Worm (Caenorhabditis elegans) whole organism, late embryonic: ENCODE measurements around the gene srh-112.

Experiments used
- ahr-1 ChIP-seq: sonication (generic microtip); optimal IDR thresholded peaks from 2 replicates; lab custom pipeline; 2016; ENCODE audit warnings: missing genetic modification characterization, missing compliant biosample characterization
- ama-1 ChIP-seq: fragments of 150-350 bp; optimal IDR thresholded peaks from 2 replicates; lab custom pipeline; 2014
- ceh-18 ChIP-seq: sonication (generic microtip); optimal IDR thresholded peaks from 2 replicates; lab custom pipeline; 2016; ENCODE audit warnings: missing genetic modification characterization, missing compliant biosample characterization
- ceh-31 ChIP-seq: sonication (generic microtip); optimal IDR thresholded peaks from 2 replicates; lab custom pipeline; 2016; ENCODE audit warnings: missing genetic modification characterization, missing compliant biosample characterization
- elt-4 ChIP-seq: sonication (generic microtip); optimal IDR thresholded peaks from 2 replicates; lab custom pipeline; 2016; ENCODE audit warnings: missing genetic modification characterization, missing compliant biosample characterization
- ets-4 ChIP-seq: sonication (generic microtip); optimal IDR thresholded peaks from 2 replicates; lab custom pipeline; 2016; ENCODE audit warnings: missing genetic modification characterization, missing compliant biosample characterization
- eyg-1 ChIP-seq: sonication (generic microtip); optimal IDR thresholded peaks from 2 replicates; lab custom pipeline; 2016; ENCODE audit warnings: missing genotype, missing genetic modification characterization, missing compliant biosample characterization
- fax-1 ChIP-seq: sonication (generic microtip); optimal IDR thresholded peaks from 2 replicates; lab custom pipeline; 2016; ENCODE audit warnings: missing genotype, missing genetic modification characterization, missing compliant biosample characterization
- pros-1 ChIP-seq: fragments of 150-350 bp; optimal IDR thresholded peaks from 2 replicates; lab custom pipeline; 2014; ENCODE audit warnings: missing biosample characterization, missing genetic modification reagents, missing genetic modification characterization
- tbx-2 ChIP-seq: sonication (generic microtip); optimal IDR thresholded peaks from 2 replicates; lab custom pipeline; 2016; ENCODE audit warnings: missing genetic modification characterization, missing compliant biosample characterization
- zip-5 ChIP-seq: sonication (generic microtip); optimal IDR thresholded peaks from 2 replicates; lab custom pipeline; 2016; ENCODE audit warnings: missing genetic modification characterization, missing compliant biosample characterization
- ztf-16 ChIP-seq: sonication (generic microtip); optimal IDR thresholded peaks from 2 replicates; lab custom pipeline; 2017; ENCODE audit warnings: missing genetic modification characterization, missing compliant biosample characterization

- TF ChIP-seq ztf-16 (tag; lab: Kevin White, UChicago) (no peak), ceh-18 (no peak), ets-4 (tag; lab: Kevin White, UChicago) (no peak), ama-1 (no peak), fax-1 (no peak), ceh-31 (tag; lab: Kevin White, UChicago) (no peak), elt-4 (tag; lab: Kevin White, UChicago) (no peak), tbx-2 (tag; lab: Kevin White, UChicago) (no peak), pros-1 (tag; lab: Kevin White, UChicago) (no peak), eyg-1 (tag; lab: Kevin White, UChicago) (no peak), ahr-1 (no peak), zip-5 (tag; lab: Kevin White, UChicago) (no peak)
Observed at ce11 chrV:17238799-17239198, 12.8 kb upstream of the srh-112 start, which contains the start of gene T19C9.8.
